Worm (Caenorhabditis elegans): ENCODE results near the gene abu-10.

The abu-10 gene

DNA sequence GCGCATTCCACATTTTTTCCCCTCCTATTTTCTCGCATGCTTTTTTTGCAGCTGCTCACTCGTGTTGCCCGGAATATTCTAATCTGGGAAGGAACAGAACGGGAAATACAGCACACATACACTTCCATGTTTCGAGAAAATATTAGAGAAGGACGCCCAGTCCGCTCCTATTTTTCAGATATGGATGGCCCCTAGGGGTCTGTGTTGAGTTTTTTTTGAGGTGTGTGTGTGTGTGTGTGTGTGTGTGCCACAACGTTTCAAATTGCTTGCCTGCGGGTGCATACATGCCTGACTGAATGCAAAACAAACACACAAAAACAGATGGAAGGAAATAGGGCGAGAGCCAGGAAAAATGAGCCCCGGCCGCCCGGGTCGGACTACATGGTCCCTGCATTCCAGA lies 23.6 kb downstream of the abu-10 start:
- TF ChIP-seq ceh-36 (tag; optimal IDR thresholded peaks at IDR 0.05) (no peak), scrt-1 (GFP tag; IDR thresholded peaks at IDR 0.05) (0 out of 2 replicates have a peak, but pooled peaks have one; percentile 27)

DNA sequence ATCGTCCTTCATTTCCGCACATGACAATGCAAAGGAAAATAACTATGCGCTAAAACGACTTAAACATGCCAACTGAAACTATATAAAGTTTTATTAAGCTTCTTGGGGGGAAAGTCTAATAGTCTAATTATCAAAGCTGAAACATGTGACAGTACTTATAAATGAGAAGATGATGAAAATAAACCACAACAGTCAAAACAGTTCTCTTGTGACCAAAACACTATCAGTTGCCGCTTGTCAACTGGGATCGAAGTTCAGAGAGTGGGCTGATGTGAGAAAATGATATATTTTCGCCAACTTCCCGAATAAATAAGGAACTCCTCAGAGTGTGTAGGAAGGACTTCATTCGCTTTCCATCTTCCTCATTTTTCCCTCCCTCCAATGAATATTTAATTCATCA lies 24.1 kb downstream of the abu-10 start:
- TF ChIP-seq aly-1 (tag; optimal IDR thresholded peaks at IDR 0.05) (no peak), hnd-1 (tag; optimal IDR thresholded peaks at IDR 0.05) (no peak), sea-1 (GFP tag; conservative IDR thresholded peaks at IDR 0.05) (no peak), pes-1 (GFP tag; IDR thresholded peaks at IDR 0.05) (no peak), ama-1 (optimal IDR thresholded peaks at IDR 0.05) (no peak), ceh-13 (GFP tag; optimal IDR thresholded peaks at IDR 0.05) (no peak), tbx-37 (GFP tag; conservative IDR thresholded peaks at IDR 0.05) (no peak)

DNA sequence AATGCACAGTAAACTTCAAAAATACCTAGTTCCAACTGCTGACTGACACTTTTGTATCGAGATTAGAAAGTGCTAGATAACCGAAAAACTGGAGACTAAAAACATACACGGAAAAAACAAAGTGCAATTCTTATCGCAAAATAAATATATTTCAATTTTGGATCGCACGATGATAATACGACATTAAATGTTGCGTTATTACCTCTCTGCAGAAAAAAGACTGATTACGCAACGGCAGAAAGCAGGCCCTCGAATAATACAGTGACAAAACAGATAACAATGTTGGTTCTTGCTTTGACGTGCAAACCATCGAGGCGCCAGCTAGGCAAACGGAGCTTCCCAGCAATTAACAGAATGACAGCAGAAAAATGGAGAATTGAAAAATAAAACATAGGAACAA lies 25.9 kb downstream of the abu-10 start:
- TF ChIP-seq ama-1 (optimal IDR thresholded peaks at IDR 0.05) = no peak
- TF ChIP-seq B0310.2 (tag; optimal IDR thresholded peaks at IDR 0.05) = no peak
- no peak for TF ChIP-seq pes-1 (GFP tag; IDR thresholded peaks at IDR 0.05)
- no peak for TF ChIP-seq flt-1 (GFP tag; IDR thresholded peaks at IDR 0.05)
- TF ChIP-seq scrt-1 (GFP tag; IDR thresholded peaks at IDR 0.05) = no peak
- TF ChIP-seq hmbx-1 (tag; optimal IDR thresholded peaks at IDR 0.05) = no peak
- TF ChIP-seq tra-4 (tag; optimal IDR thresholded peaks at IDR 0.05) = no peak
- TF ChIP-seq tbx-37 (GFP tag; conservative IDR thresholded peaks at IDR 0.05) = no peak
- no peak for TF ChIP-seq F13C5.2 (tag; optimal IDR thresholded peaks at IDR 0.05)
- no peak for TF ChIP-seq aly-1 (tag; optimal IDR thresholded peaks at IDR 0.05)
- TF ChIP-seq ceh-36 (tag; optimal IDR thresholded peaks at IDR 0.05) = no peak
- TF ChIP-seq hmg-4 (GFP tag; optimal IDR thresholded peaks at IDR 0.05) = no peak
- no peak for TF ChIP-seq tbx-11 (GFP tag; IDR thresholded peaks at IDR 0.05)
- no peak for TF ChIP-seq sea-1 (GFP tag; conservative IDR thresholded peaks at IDR 0.05)
- no peak for TF ChIP-seq ceh-13 (GFP tag; optimal IDR thresholded peaks at IDR 0.05)
- TF ChIP-seq hnd-1 (tag; optimal IDR thresholded peaks at IDR 0.05) = no peak
- no peak for TF ChIP-seq ets-7 (tag; optimal IDR thresholded peaks at IDR 0.05)

DNA sequence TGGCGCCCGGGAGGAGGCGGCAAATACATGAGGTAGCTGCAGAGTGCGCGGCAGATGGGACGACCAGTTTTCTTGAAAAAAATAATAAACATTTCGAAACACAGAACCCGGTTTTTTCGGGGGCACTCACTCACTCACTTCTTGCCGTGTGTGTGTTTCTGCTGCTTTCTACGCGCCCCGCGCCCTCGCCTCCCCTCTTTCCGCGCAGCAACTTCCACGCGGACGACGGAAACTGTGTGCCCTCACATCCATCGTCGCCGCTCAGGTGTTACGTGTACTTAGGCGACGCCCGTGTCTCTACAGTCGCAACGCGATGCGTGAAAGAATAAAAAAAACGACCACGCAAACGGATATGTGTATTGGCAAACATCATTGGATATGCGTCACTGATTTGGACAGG lies 26.5 kb downstream of the abu-10 start:
- no peak for TF ChIP-seq hmg-4 (GFP tag; optimal IDR thresholded peaks at IDR 0.05)
- no peak for TF ChIP-seq F13C5.2 (tag; optimal IDR thresholded peaks at IDR 0.05)
- no peak for TF ChIP-seq tra-4 (tag; optimal IDR thresholded peaks at IDR 0.05)
- no peak for TF ChIP-seq B0310.2 (tag; optimal IDR thresholded peaks at IDR 0.05)
- no peak for TF ChIP-seq scrt-1 (GFP tag; IDR thresholded peaks at IDR 0.05)
- TF ChIP-seq ceh-13 (GFP tag; optimal IDR thresholded peaks at IDR 0.05) = no peak
- TF ChIP-seq ama-1 (optimal IDR thresholded peaks at IDR 0.05) = no peak
- no peak for TF ChIP-seq pes-1 (GFP tag; IDR thresholded peaks at IDR 0.05)
- TF ChIP-seq ets-7 (tag; optimal IDR thresholded peaks at IDR 0.05) = no peak
- TF ChIP-seq hnd-1 (tag; optimal IDR thresholded peaks at IDR 0.05) = no peak
- no peak for TF ChIP-seq aly-1 (tag; optimal IDR thresholded peaks at IDR 0.05)
- no peak for TF ChIP-seq hmbx-1 (tag; optimal IDR thresholded peaks at IDR 0.05)
- TF ChIP-seq tbx-11 (GFP tag; IDR thresholded peaks at IDR 0.05) = no peak
- no peak for TF ChIP-seq tbx-37 (GFP tag; conservative IDR thresholded peaks at IDR 0.05)
- TF ChIP-seq flt-1 (GFP tag; IDR thresholded peaks at IDR 0.05) = no peak
- TF ChIP-seq ceh-36 (tag; optimal IDR thresholded peaks at IDR 0.05) = no peak
- TF ChIP-seq sea-1 (GFP tag; conservative IDR thresholded peaks at IDR 0.05) = no peak

DNA sequence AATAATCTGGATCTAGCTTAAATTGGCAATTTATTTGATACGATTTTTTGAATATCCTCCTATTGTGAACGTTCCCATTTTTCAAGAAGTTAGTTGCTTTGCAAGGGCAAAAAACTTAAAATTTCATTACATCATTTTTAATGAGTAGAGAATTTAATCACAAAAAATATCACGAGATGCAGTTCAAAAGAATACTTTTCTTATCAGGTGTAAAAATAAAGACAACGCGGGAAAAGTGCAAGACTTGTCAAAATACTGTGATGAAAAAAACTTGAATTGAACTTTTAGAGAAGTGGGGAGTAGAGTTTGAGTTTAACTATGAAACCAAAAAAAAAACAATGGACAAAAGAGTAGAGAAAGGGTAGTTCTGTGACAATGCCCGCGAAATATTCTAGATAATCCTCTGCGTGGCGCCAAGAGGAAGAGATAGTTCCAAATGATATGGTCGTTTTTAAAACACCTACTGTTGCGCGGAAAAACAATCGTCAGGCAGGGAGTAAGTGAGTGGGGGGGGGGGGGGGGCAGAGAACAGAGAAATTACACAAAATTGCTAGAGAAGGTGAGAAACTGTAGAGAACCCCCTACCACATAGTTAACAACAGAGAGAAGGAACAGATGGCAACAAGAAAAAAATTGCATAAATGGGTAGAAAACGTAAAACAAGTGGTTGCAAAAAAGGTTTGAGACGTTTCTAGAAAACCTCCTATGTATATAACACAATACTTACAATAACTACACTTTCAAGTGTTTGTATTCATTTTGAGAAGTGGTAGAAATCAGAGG lies 27.1 kb downstream of the abu-10 start:
- no peak for TF ChIP-seq sea-1 (GFP tag; conservative IDR thresholded peaks at IDR 0.05)
- no peak for TF ChIP-seq F13C5.2 (tag; optimal IDR thresholded peaks at IDR 0.05)
- no peak for TF ChIP-seq ama-1 (optimal IDR thresholded peaks at IDR 0.05)
- no peak for TF ChIP-seq ets-7 (tag; optimal IDR thresholded peaks at IDR 0.05)
- TF ChIP-seq B0310.2 (tag; optimal IDR thresholded peaks at IDR 0.05) = no peak
- TF ChIP-seq hmbx-1 (tag; optimal IDR thresholded peaks at IDR 0.05) = no peak
- no peak for TF ChIP-seq hnd-1 (tag; optimal IDR thresholded peaks at IDR 0.05)
- no peak for TF ChIP-seq ceh-13 (GFP tag; optimal IDR thresholded peaks at IDR 0.05)
- no peak for TF ChIP-seq scrt-1 (GFP tag; IDR thresholded peaks at IDR 0.05)
- TF ChIP-seq flt-1 (GFP tag; IDR thresholded peaks at IDR 0.05) = no peak
- TF ChIP-seq ceh-36 (tag; optimal IDR thresholded peaks at IDR 0.05) = no peak
- no peak for TF ChIP-seq aly-1 (tag; optimal IDR thresholded peaks at IDR 0.05)
- no peak for TF ChIP-seq pes-1 (GFP tag; IDR thresholded peaks at IDR 0.05)
- no peak for TF ChIP-seq tbx-11 (GFP tag; IDR thresholded peaks at IDR 0.05)
- TF ChIP-seq tbx-37 (GFP tag; conservative IDR thresholded peaks at IDR 0.05) = no peak
- no peak for TF ChIP-seq tra-4 (tag; optimal IDR thresholded peaks at IDR 0.05)
- TF ChIP-seq hmg-4 (GFP tag; optimal IDR thresholded peaks at IDR 0.05) = no peak

- TF ChIP-seq ceh-36 (tag; optimal IDR thresholded peaks at IDR 0.05) (no peak), hmbx-1 (tag; optimal IDR thresholded peaks at IDR 0.05) (no peak), aly-1 (tag; optimal IDR thresholded peaks at IDR 0.05) (no peak), pes-1 (GFP tag; IDR thresholded peaks at IDR 0.05) (no peak), tbx-11 (GFP tag; IDR thresholded peaks at IDR 0.05) (no peak), B0310.2 (tag; optimal IDR thresholded peaks at IDR 0.05) (no peak), hmg-4 (GFP tag; optimal IDR thresholded peaks at IDR 0.05) (no peak), scrt-1 (GFP tag; IDR thresholded peaks at IDR 0.05) (no peak), ets-7 (tag; optimal IDR thresholded peaks at IDR 0.05) (no peak), sea-1 (GFP tag; conservative IDR thresholded peaks at IDR 0.05) (no peak), hnd-1 (tag; optimal IDR thresholded peaks at IDR 0.05) (no peak), flt-1 (GFP tag; IDR thresholded peaks at IDR 0.05) (no peak), tra-4 (tag; optimal IDR thresholded peaks at IDR 0.05) (no peak), ceh-13 (GFP tag; optimal IDR thresholded peaks at IDR 0.05) (no peak)
Observed at ce11 chrX:3826172-3826571, 28.2 kb downstream of the abu-10 start.

- no peak for TF ChIP-seq hmbx-1 (tag; optimal IDR thresholded peaks at IDR 0.05)
- TF ChIP-seq hnd-1 (tag; optimal IDR thresholded peaks at IDR 0.05) = no peak
- TF ChIP-seq B0310.2 (tag; optimal IDR thresholded peaks at IDR 0.05) = no peak
- no peak for TF ChIP-seq tbx-37 (GFP tag; conservative IDR thresholded peaks at IDR 0.05)
- no peak for TF ChIP-seq tra-4 (tag; optimal IDR thresholded peaks at IDR 0.05)
- TF ChIP-seq scrt-1 (GFP tag; IDR thresholded peaks at IDR 0.05) = no peak
- no peak for TF ChIP-seq pes-1 (GFP tag; IDR thresholded peaks at IDR 0.05)
- TF ChIP-seq ets-7 (tag; optimal IDR thresholded peaks at IDR 0.05) = no peak
- no peak for TF ChIP-seq sea-1 (GFP tag; conservative IDR thresholded peaks at IDR 0.05)
- TF ChIP-seq aly-1 (tag; optimal IDR thresholded peaks at IDR 0.05) = no peak
- TF ChIP-seq F13C5.2 (tag; optimal IDR thresholded peaks at IDR 0.05) = no peak
- TF ChIP-seq ama-1 (optimal IDR thresholded peaks at IDR 0.05) = no peak
Observed at ce11 chrX:3826863-3827262, 28.9 kb downstream of the abu-10 start, which contains the start of gene fkh-9. Gene fkh-9 (minus strand): TSS chrX:3826963.
